Worm (Caenorhabditis elegans): ENCODE measurements around the gene T16H12.13.

- TF ChIP-seq unc-62 (GFP tag; optimal IDR thresholded peaks at IDR 0.05 in 1 of 2) (peak in 1 of 2 experiments; percentile 99), unc-62 (tag; optimal IDR thresholded peaks at IDR 0.05) (no peak), spr-3 (GFP tag; optimal IDR thresholded peaks at IDR 0.05) (peak; percentile 22), nhr-11 (tag; optimal IDR thresholded peaks at IDR 0.05) (peak; percentile 79), mes-2 (tag; optimal IDR thresholded peaks at IDR 0.05; ENCODE audit: poor library complexity, severe bottlenecking) (peak; percentile 34), nhr-237 (tag; optimal IDR thresholded peaks at IDR 0.05) (no peak), mdl-1 (tag; optimal IDR thresholded peaks at IDR 0.05) (peak; percentile 98 to 99), mep-1 (tag; optimal IDR thresholded peaks at IDR 0.05) (peak; percentile 91), lsy-2 (tag; optimal IDR thresholded peaks at IDR 0.05) (peak; percentile 70 to 93)
These were observed 11.3 kb downstream of the T16H12.13 start for ce11 chrIII:10096525-10096972.
